Worm (Caenorhabditis elegans) whole organism, young adult: Measurements from ENCODE around the gene atf-7.

Source experiments
- B0261.1 ChIP-seq: sonication (generic microtip); optimal IDR thresholded peaks from 2 replicates; lab custom pipeline; 2016; ENCODE audit warnings: mild to moderate bottlenecking, missing genetic modification characterization, moderate library complexity, missing compliant biosample characterization
- F52B5.7 ChIP-seq: sonication (generic microtip); optimal IDR thresholded peaks from 2 replicates; lab custom pipeline; 2016; ENCODE audit warnings: mild to moderate bottlenecking, missing genetic modification characterization, missing compliant biosample characterization
- F55B11.4 ChIP-seq: sonication (generic microtip); optimal IDR thresholded peaks from 2 replicates; lab custom pipeline; 2016; ENCODE audit warnings: missing compliant biosample characterization, missing genetic modification characterization, borderline replicate concordance; ENCODE audit not compliant: insufficient read depth
- K12H6.12 ChIP-seq: fragments of 200-800 bp; sonication (Bioruptor generic); optimal IDR thresholded peaks from 2 replicates; lab custom pipeline; 2018; ENCODE audit warnings: mild to moderate bottlenecking, missing genetic modification characterization, missing compliant biosample characterization
- ZK185.1 ChIP-seq: sonication (generic microtip); optimal IDR thresholded peaks from 2 replicates; lab custom pipeline; 2016; ENCODE audit warnings: mild to moderate bottlenecking, missing genetic modification characterization, missing compliant biosample characterization; ENCODE audit not compliant: poor library complexity, severe bottlenecking
- akir-1 ChIP-seq: fragments of 200-800 bp; sonication (Bioruptor generic); optimal IDR thresholded peaks from 2 replicates; lab custom pipeline; 2018; ENCODE audit warnings: mild to moderate bottlenecking, missing genetic modification characterization, moderate library complexity, missing compliant biosample characterization
- athp-1 ChIP-seq: sonication (generic microtip); optimal IDR thresholded peaks from 2 replicates; lab custom pipeline; 2017; ENCODE audit warnings: mild to moderate bottlenecking, missing genetic modification characterization, missing compliant biosample characterization
- attf-5 ChIP-seq: fragments of 200-800 bp; sonication (Bioruptor generic); optimal IDR thresholded peaks from 2 replicates; lab custom pipeline; 2018; ENCODE audit warnings: mild to moderate bottlenecking, missing genetic modification characterization, missing compliant biosample characterization
- bed-1 ChIP-seq: fragments of 200-800 bp; sonication (Bioruptor generic); IDR thresholded peaks from 2 replicates; pipeline ENCODE4 v1.3.6; 2022; ENCODE audit warnings: missing genetic modification reagents, missing genetic modification characterization, missing compliant biosample characterization
- cebp-2 ChIP-seq: fragments of 200-800 bp; sonication (Bioruptor generic); IDR thresholded peaks from 2 replicates; pipeline ENCODE4 v1.3.6; 2022; ENCODE audit warnings: missing genetic modification characterization, missing compliant biosample characterization
- ceh-27 ChIP-seq: fragments of 200-800 bp; sonication (Bioruptor generic); optimal IDR thresholded peaks from 2 replicates; lab custom pipeline; 2018; ENCODE audit warnings: mild to moderate bottlenecking, missing genetic modification characterization, moderate library complexity, missing compliant biosample characterization
- ceh-40 ChIP-seq: fragments of 200-800 bp; sonication (Bioruptor generic); IDR thresholded peaks from 2 replicates; pipeline ENCODE4 v1.3.6; 2022; ENCODE audit warnings: missing genetic modification characterization, missing compliant biosample characterization
- ceh-58 ChIP-seq: fragments of 200-800 bp; sonication (Bioruptor generic); IDR thresholded peaks from 2 replicates; pipeline ENCODE4 v1.3.6; 2022; ENCODE audit warnings: missing genetic modification characterization, missing compliant biosample characterization
- ceh-91 ChIP-seq: fragments of 200-800 bp; sonication (Bioruptor generic); IDR thresholded peaks from 2 replicates; pipeline ENCODE4 v1.3.6; 2022; ENCODE audit warnings: missing genetic modification reagents, missing genetic modification characterization, missing compliant biosample characterization
- die-1 ChIP-seq: sonication (generic microtip); optimal IDR thresholded peaks from 2 replicates; lab custom pipeline; 2016; ENCODE audit warnings: missing genotype, mild to moderate bottlenecking, missing genetic modification characterization, missing compliant biosample characterization
- dpl-1 ChIP-seq: fragments of 150-350 bp; optimal IDR thresholded peaks from 2 replicates; lab custom pipeline; 2014; ENCODE audit warnings: missing biosample characterization, missing genetic modification reagents, missing genetic modification characterization
- egl-18 ChIP-seq: fragments of 200-800 bp; sonication (Bioruptor generic); IDR thresholded peaks from 2 replicates; pipeline ENCODE4 v1.3.6; 2022; ENCODE audit warnings: missing genetic modification reagents, missing genetic modification characterization, missing compliant biosample characterization
- ekl-4 ChIP-seq: fragments of 200-800 bp; sonication (Bioruptor generic); IDR thresholded peaks from 2 replicates; pipeline ENCODE4 v1.3.6; 2022; ENCODE audit warnings: missing genetic modification reagents, missing genetic modification characterization, missing compliant biosample characterization
- gei-17 ChIP-seq: fragments of 200-800 bp; sonication (Bioruptor generic); optimal IDR thresholded peaks from 2 replicates; lab custom pipeline; 2018; ENCODE audit warnings: mild to moderate bottlenecking, missing genetic modification characterization, missing compliant biosample characterization
- hlh-12 ChIP-seq: sonication (generic microtip); optimal IDR thresholded peaks from 2 replicates; lab custom pipeline; 2016; ENCODE audit warnings: missing genetic modification characterization, missing compliant biosample characterization
- hmg-1.2 ChIP-seq: fragments of 200-800 bp; sonication (Bioruptor generic); IDR thresholded peaks from 2 replicates; pipeline ENCODE4 v1.3.6; 2022; ENCODE audit warnings: missing genetic modification reagents, missing genetic modification characterization, missing compliant biosample characterization
- hrde-1 ChIP-seq: sonication (generic microtip); optimal IDR thresholded peaks from 2 replicates; lab custom pipeline; 2016; ENCODE audit warnings: missing genetic modification characterization, mild to moderate bottlenecking, missing compliant biosample characterization, moderate library complexity, missing genotype, missing genetic modification reagents, borderline replicate concordance
- lag-1 ChIP-seq: fragments of 200-800 bp; sonication (Bioruptor generic); IDR thresholded peaks from 2 replicates; pipeline ENCODE4 v1.3.6; 2022; ENCODE audit warnings: missing genetic modification reagents, missing genetic modification characterization, missing compliant biosample characterization
- lsl-1 ChIP-seq: fragments of 200-800 bp; sonication (Bioruptor generic); optimal IDR thresholded peaks from 2 replicates; lab custom pipeline; 2018; ENCODE audit warnings: mild to moderate bottlenecking, missing genetic modification characterization, moderate library complexity, missing compliant biosample characterization
- madf-3 ChIP-seq: fragments of 200-800 bp; sonication (Bioruptor generic); IDR thresholded peaks from 2 replicates; pipeline ENCODE4 v1.3.6; 2022; ENCODE audit warnings: missing genetic modification reagents, missing genetic modification characterization, missing compliant biosample characterization
- madf-6 ChIP-seq: fragments of 200-800 bp; sonication (Bioruptor generic); IDR thresholded peaks from 2 replicates; pipeline ENCODE4 v1.3.6; 2022; ENCODE audit warnings: missing genetic modification reagents, missing genetic modification characterization, missing compliant biosample characterization
- madf-8 ChIP-seq: fragments of 200-800 bp; sonication (Bioruptor generic); conservative IDR thresholded peaks from 2 replicates; pipeline ENCODE4 v1.3.6; 2022; ENCODE audit warnings: missing genetic modification reagents, missing genetic modification characterization, missing compliant biosample characterization
- mcd-1 ChIP-seq: fragments of 200-800 bp; sonication (Bioruptor generic); IDR thresholded peaks from 2 replicates; pipeline ENCODE4 v1.3.6; 2022; ENCODE audit warnings: missing genetic modification reagents, missing genetic modification characterization, missing compliant biosample characterization
- mel-28 ChIP-seq: sonication (generic microtip); optimal IDR thresholded peaks from 2 replicates; lab custom pipeline; 2016; ENCODE audit warnings: borderline replicate concordance, mild to moderate bottlenecking, missing genetic modification characterization, missing compliant biosample characterization
- mes-4 ChIP-seq: sonication (generic microtip); optimal IDR thresholded peaks from 2 replicates; lab custom pipeline; 2016; ENCODE audit warnings: missing genotype, missing genetic modification characterization, missing compliant biosample characterization
- mxl-1 ChIP-seq: sonication (generic microtip); optimal IDR thresholded peaks from 2 replicates; lab custom pipeline; 2016; ENCODE audit warnings: missing genetic modification characterization, missing compliant biosample characterization
- nhr-27 ChIP-seq: fragments of 200-800 bp; sonication (Bioruptor generic); optimal IDR thresholded peaks from 2 replicates; lab custom pipeline; 2018; ENCODE audit warnings: mild to moderate bottlenecking, missing genetic modification characterization, moderate library complexity, missing compliant biosample characterization
- nhr-90 ChIP-seq: sonication (generic microtip); optimal IDR thresholded peaks from 2 replicates; lab custom pipeline; 2016; ENCODE audit warnings: missing genotype, mild to moderate bottlenecking, missing genetic modification characterization, missing compliant biosample characterization
- pha-4 ChIP-seq: fragments of 150-350 bp; sonication (generic microtip); optimal IDR thresholded peaks from 2 replicates; lab custom pipeline; 2014; ENCODE audit warnings: missing biosample characterization, missing genetic modification reagents, missing genetic modification characterization
- rpc-1 ChIP-seq, 2 experiments: fragments of 150-350 bp in 1 of 2; sonication (generic microtip) in 1 of 2; optimal IDR thresholded peaks; 2 replicates each; lab custom pipeline; 2014 to 2018; ENCODE audit warnings: missing biosample characterization in 1 of 2, missing genetic modification characterization in 1 of 2, missing genetic modification reagents in 1 of 2, missing genotype in 1 of 2
- sea-2 ChIP-seq: fragments of 200-800 bp; sonication (Bioruptor generic); IDR thresholded peaks from 2 replicates; pipeline ENCODE4 v1.3.6; 2022; ENCODE audit warnings: missing genetic modification characterization, missing compliant biosample characterization
- snpc-4 ChIP-seq, 5 experiments: fragments of 150-350 bp in 1 of 5; sonication (generic microtip) in 4 of 5; optimal IDR thresholded peaks; 2 replicates each; lab custom pipeline; 2014 to 2018; ENCODE audit warnings: missing genetic modification characterization in 5 of 5, missing biosample characterization in 3 of 5, antibody characterized with exemption in 2 of 5, mild to moderate bottlenecking in 2 of 5, missing compliant biosample characterization in 2 of 5, missing genotype in 2 of 5, moderate library complexity in 2 of 5, missing genetic modification reagents in 1 of 5
- tbp1 ChIP-seq: fragments of 200-800 bp; sonication (Bioruptor generic); optimal IDR thresholded peaks from 2 replicates; lab custom pipeline; 2018; ENCODE audit warnings: mild to moderate bottlenecking, missing genetic modification characterization, missing compliant biosample characterization
- tbx-9 ChIP-seq: sonication (generic microtip); optimal IDR thresholded peaks from 2 replicates; lab custom pipeline; 2016; ENCODE audit warnings: borderline replicate concordance, missing genetic modification characterization, inconsistent platforms, missing compliant biosample characterization
- tlf-1 ChIP-seq: fragments of 200-800 bp; sonication (Bioruptor generic); optimal IDR thresholded peaks from 2 replicates; lab custom pipeline; 2018; ENCODE audit warnings: mild to moderate bottlenecking, missing genetic modification characterization, missing compliant biosample characterization
- unc-62 ChIP-seq: fragments of 150-350 bp; optimal IDR thresholded peaks from 2 replicates; lab custom pipeline; 2014; ENCODE audit warnings: missing biosample characterization, missing genetic modification reagents, missing genetic modification characterization
- zim-3 ChIP-seq: sonication (generic microtip); optimal IDR thresholded peaks from 2 replicates; lab custom pipeline; 2017; ENCODE audit warnings: mild to moderate bottlenecking, missing genetic modification characterization, moderate library complexity, missing compliant biosample characterization
- ztf-18 ChIP-seq: sonication (generic microtip); optimal IDR thresholded peaks from 2 replicates; lab custom pipeline; 2016; ENCODE audit warnings: missing genotype, mild to moderate bottlenecking, missing genetic modification characterization, missing compliant biosample characterization
- ztf-28 ChIP-seq: fragments of 200-800 bp; sonication (Bioruptor generic); IDR thresholded peaks from 2 replicates; pipeline ENCODE4 v1.3.6; 2022; ENCODE audit warnings: missing genetic modification reagents, missing genetic modification characterization, missing compliant biosample characterization

The atf-7 gene

DNA sequence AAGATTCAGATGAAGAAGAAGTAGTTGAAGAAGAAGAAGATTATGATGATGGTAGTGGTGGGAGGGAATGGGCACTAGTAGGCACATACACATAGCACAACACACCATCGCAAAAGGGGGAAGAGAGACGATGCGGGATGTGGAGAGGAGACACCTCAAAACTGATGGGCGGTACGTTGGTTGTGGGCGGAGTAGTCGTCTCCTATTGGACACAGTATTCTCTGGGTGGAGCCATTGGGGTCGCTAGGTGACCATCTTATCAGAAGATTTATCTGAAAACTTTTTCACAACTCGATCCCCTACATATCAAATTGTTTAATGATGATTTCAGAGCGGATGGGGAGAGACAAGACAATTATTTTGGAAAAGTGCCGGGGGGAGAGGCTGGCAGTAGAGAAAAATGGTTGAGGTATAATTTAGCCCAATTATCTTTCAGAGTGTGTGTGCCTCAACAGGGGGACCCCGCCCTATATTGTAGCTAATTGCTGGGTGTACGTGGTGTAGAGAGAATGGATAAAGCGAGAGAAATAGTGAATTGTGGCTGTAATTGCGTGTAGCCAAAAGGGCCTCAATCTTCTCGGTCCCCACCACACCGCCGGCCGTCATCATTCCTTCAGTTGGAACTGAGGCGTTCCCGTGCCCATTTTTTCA lies 47.9 kb downstream of the atf-7 start:
- no peak for TF ChIP-seq ekl-4
- no peak for TF ChIP-seq K12H6.12 (tag; lab: Kevin White, UChicago)
- no peak for TF ChIP-seq unc-62 (GFP tag; lab: Kevin White, UChicago)
- TF ChIP-seq rpc-1 (optimal IDR thresholded peaks at IDR 0.05; lab: Kevin White, UChicago): no peak
- no peak for TF ChIP-seq rpc-1 (tag; optimal IDR thresholded peaks at IDR 0.05; lab: Kevin White, UChicago)
- no peak for TF ChIP-seq tlf-1 (GFP tag; lab: Kevin White, UChicago)
- no peak for TF ChIP-seq bed-1 (GFP tag; lab: Robert Waterston, UW)
- TF ChIP-seq ceh-27: no peak
- no peak for TF ChIP-seq cebp-2 (GFP tag; lab: Robert Waterston, UW)
- no peak for TF ChIP-seq mxl-1 (tag; lab: Kevin White, UChicago)
- TF ChIP-seq, all 124 proteins: peak for 0

DNA sequence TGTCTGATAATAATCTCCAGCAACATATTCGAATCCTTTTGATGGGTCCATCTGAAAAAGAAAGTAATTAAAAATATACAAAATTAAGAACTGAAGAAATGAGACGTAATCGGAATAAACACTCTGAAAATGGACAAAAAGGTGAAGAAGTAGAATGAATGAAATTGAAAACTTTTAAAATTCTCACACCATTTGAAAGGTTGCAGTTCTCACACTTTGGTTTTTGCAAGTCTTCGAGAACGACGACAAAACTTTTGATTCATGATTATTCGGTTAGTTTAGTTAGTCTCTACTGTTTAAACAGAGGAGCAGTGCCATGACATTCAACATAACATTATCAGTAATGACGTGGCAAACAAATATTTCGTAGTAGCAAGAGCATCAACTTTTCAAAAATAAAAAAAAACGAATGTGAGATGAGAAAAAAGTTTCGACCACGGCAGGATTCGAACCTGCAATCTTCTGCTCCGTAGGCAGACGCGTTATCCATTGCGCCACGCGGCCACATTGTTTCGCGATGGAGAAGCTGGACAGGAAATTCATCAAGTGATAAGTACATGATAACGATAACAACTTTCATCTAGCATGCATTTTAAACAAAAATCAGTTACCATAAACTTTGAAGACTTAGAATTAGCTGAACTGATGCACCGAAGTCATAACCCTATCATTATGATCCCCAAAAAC lies 48.8 kb downstream of the atf-7 start, which contains the start of gene ceh-43:
Gene ceh-43 (minus strand): TSS at position 51 of the 687 bp plus-strand sequence.
- TF ChIP-seq tbp1 (peak; percentile 92), snpc-4 (GFP tag; optimal IDR thresholded peaks at IDR 0.05; lab: Kevin White, UChicago) (peak; percentile 11), snpc-4 (tag; optimal IDR thresholded peaks at IDR 0.05; lab: Kevin White, UChicago) (peak in 1 of 4 experiments; percentile 17), sea-2 (no peak), zim-3 (tag; lab: Kevin White, UChicago) (no peak), hmg-1.2 (GFP tag; lab: Robert Waterston, UW) (peak; percentile 53), akir-1 (no peak), ceh-91 (GFP tag; lab: Robert Waterston, UW) (0 out of 2 replicates have a peak, but pooled peaks have one; percentile 25), pha-4 (tag; lab: Kevin White, UChicago) (no peak), F52B5.7 (no peak), ceh-58 (GFP tag; lab: Robert Waterston, UW) (no peak), ceh-27 (peak; percentile 13), gei-17 (GFP tag; lab: Kevin White, UChicago) (no peak), madf-8 (no peak), ZK185.1 (peak; percentile 20), madf-3 (GFP tag; lab: Robert Waterston, UW) (0 out of 2 replicates have a peak, but pooled peaks have one; percentile 44), nhr-90 (tag; lab: Kevin White, UChicago) (peak; percentile 11), hrde-1 (tag; lab: Kevin White, UChicago) (no peak), lsl-1 (GFP tag; lab: Kevin White, UChicago) (peak; percentile 33), mes-4 (no peak), athp-1 (no peak), tbx-9 (tag; lab: Kevin White, UChicago) (no peak), mxl-1 (tag; lab: Kevin White, UChicago) (no peak), dpl-1 (GFP tag; lab: Kevin White, UChicago) (no peak), ztf-28 (GFP tag; lab: Robert Waterston, UW) (0 out of 2 replicates have a peak, but pooled peaks have one; percentile 38), attf-5 (GFP tag; lab: Kevin White, UChicago) (no peak), hlh-12 (tag; lab: Kevin White, UChicago) (no peak), ceh-40 (no peak), mcd-1 (GFP tag; lab: Robert Waterston, UW) (no peak), lag-1 (GFP tag; lab: Robert Waterston, UW) (no peak), egl-18 (GFP tag; lab: Robert Waterston, UW) (no peak), B0261.1 (tag; lab: Kevin White, UChicago) (peak; percentile 71), ztf-18 (peak; percentile 36), nhr-27 (tag; lab: Kevin White, UChicago) (no peak), die-1 (tag; lab: Kevin White, UChicago) (peak; percentile 35), mel-28 (no peak), madf-6 (GFP tag; lab: Robert Waterston, UW) (peak; percentile 64; the same call in 1 of the 2 replicates), F55B11.4 (tag; lab: Kevin White, UChicago) (no peak), ekl-4 (no peak)
